Worm (Caenorhabditis elegans) whole organism, early embryonic: ENCODE results near the gene vit-4.

Experiments
- B0310.2 ChIP-seq: sonication (generic microtip); optimal IDR thresholded peaks from 2 replicates; lab custom pipeline; 2016; ENCODE audit warnings: mild to moderate bottlenecking, missing genetic modification characterization, missing compliant biosample characterization
- F13C5.2 ChIP-seq: sonication (generic microtip); optimal IDR thresholded peaks from 2 replicates; lab custom pipeline; 2017; ENCODE audit warnings: mild to moderate bottlenecking, missing genetic modification characterization, inconsistent platforms, missing compliant biosample characterization
- ama-1 ChIP-seq: fragments of 150-350 bp; optimal IDR thresholded peaks from 2 replicates; lab custom pipeline; 2014
- ceh-13 ChIP-seq: fragments of 200-800 bp; sonication (Bioruptor generic); optimal IDR thresholded peaks from 2 replicates; lab custom pipeline; 2018; ENCODE audit warnings: mild to moderate bottlenecking, missing genetic modification characterization, missing compliant biosample characterization
- ceh-36 ChIP-seq: sonication (generic microtip); optimal IDR thresholded peaks from 2 replicates; lab custom pipeline; 2016; ENCODE audit warnings: missing genetic modification characterization, inconsistent platforms, missing compliant biosample characterization
- ets-7 ChIP-seq: sonication (generic microtip); optimal IDR thresholded peaks from 2 replicates; lab custom pipeline; 2016; ENCODE audit warnings: missing genotype, missing genetic modification characterization, missing compliant biosample characterization
- flt-1 ChIP-seq: fragments of 200-800 bp; sonication (Bioruptor generic); IDR thresholded peaks from 2 replicates; pipeline ENCODE4 v1.3.6; 2022; ENCODE audit warnings: missing genetic modification characterization, missing compliant biosample characterization
- hmbx-1 ChIP-seq: sonication (generic microtip); optimal IDR thresholded peaks from 2 replicates; lab custom pipeline; 2016; ENCODE audit warnings: mild to moderate bottlenecking, missing genetic modification characterization, missing compliant biosample characterization
- hmg-4 ChIP-seq: fragments of 200-800 bp; sonication (Bioruptor generic); optimal IDR thresholded peaks from 2 replicates; lab custom pipeline; 2018; ENCODE audit warnings: mild to moderate bottlenecking, missing genetic modification characterization, missing compliant biosample characterization
- hnd-1 ChIP-seq: sonication (generic microtip); optimal IDR thresholded peaks from 2 replicates; lab custom pipeline; 2016; ENCODE audit warnings: missing genetic modification characterization, missing compliant biosample characterization
- pes-1 ChIP-seq: fragments of 200-800 bp; sonication (Bioruptor generic); IDR thresholded peaks from 2 replicates; pipeline ENCODE4 v1.3.6; 2022; ENCODE audit warnings: missing genetic modification reagents, missing genetic modification characterization, missing compliant biosample characterization
- scrt-1 ChIP-seq: fragments of 200-800 bp; sonication (Bioruptor generic); IDR thresholded peaks from 2 replicates; pipeline ENCODE4 v1.3.6; 2022; ENCODE audit warnings: missing genetic modification characterization, missing compliant biosample characterization
- sea-1 ChIP-seq: fragments of 200-800 bp; sonication (Bioruptor generic); conservative IDR thresholded peaks from 2 replicates; pipeline ENCODE4 v1.3.6; 2022; ENCODE audit warnings: missing genetic modification characterization, missing compliant biosample characterization
- tbx-11 ChIP-seq: fragments of 200-800 bp; sonication (Bioruptor generic); IDR thresholded peaks from 2 replicates; pipeline ENCODE4 v1.3.6; 2022; ENCODE audit warnings: missing genetic modification characterization, missing compliant biosample characterization
- tra-4 ChIP-seq: sonication (generic microtip); optimal IDR thresholded peaks from 2 replicates; lab custom pipeline; 2017; ENCODE audit warnings: missing genetic modification characterization, missing compliant biosample characterization

Gene vit-4

DNA sequence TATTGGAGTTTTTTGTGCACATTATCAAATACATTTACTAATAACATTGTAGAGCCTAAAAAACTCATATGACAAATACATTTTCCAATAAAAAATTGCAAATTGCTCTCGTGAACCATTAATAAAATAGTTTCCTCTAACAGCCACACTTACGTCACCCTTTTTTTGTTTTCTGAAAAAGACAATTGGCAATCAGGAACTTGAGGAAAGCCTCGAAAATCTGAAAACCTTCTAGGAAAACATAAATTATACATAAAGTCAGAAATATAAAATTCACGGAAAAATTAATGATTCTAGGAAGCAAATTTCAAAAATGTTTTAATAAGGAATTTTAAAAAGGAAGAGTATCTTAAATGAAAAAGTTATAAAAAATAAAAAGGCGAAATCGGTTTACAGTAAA, 46.6 kb downstream of the vit-4 start:
- no peak for TF ChIP-seq hnd-1 (tag; lab: Kevin White, UChicago)
- no peak for TF ChIP-seq tra-4 (tag; lab: Kevin White, UChicago)
- TF ChIP-seq ceh-36 (tag; lab: Kevin White, UChicago): no peak
- TF ChIP-seq hmbx-1 (tag; lab: Kevin White, UChicago): no peak
- no peak for TF ChIP-seq flt-1 (GFP tag; lab: Robert Waterston, UW)
- no peak for TF ChIP-seq ama-1
- no peak for TF ChIP-seq ceh-13
- no peak for TF ChIP-seq scrt-1
- TF ChIP-seq B0310.2 (tag; lab: Kevin White, UChicago): no peak
- no peak for TF ChIP-seq pes-1
- no peak for TF ChIP-seq sea-1 (GFP tag; lab: Robert Waterston, UW)
- TF ChIP-seq hmg-4 (GFP tag; lab: Kevin White, UChicago): no peak
- no peak for TF ChIP-seq ets-7
- no peak for TF ChIP-seq F13C5.2

- TF ChIP-seq scrt-1 (no peak), B0310.2 (tag; lab: Kevin White, UChicago) (no peak), pes-1 (no peak), hmbx-1 (tag; lab: Kevin White, UChicago) (no peak), tbx-11 (GFP tag; lab: Robert Waterston, UW) (no peak), ama-1 (no peak), ceh-36 (tag; lab: Kevin White, UChicago) (no peak), hnd-1 (tag; lab: Kevin White, UChicago) (no peak), hmg-4 (GFP tag; lab: Kevin White, UChicago) (no peak), F13C5.2 (no peak), tra-4 (tag; lab: Kevin White, UChicago) (no peak), ceh-13 (no peak)
These were observed 50.0 kb downstream of the vit-4 start for ce11 chrX:3513715-3514114.

- TF ChIP-seq B0310.2 (tag; lab: Kevin White, UChicago) (no peak), pes-1 (no peak), ets-7 (no peak), ceh-36 (tag; lab: Kevin White, UChicago) (no peak), tbx-11 (GFP tag; lab: Robert Waterston, UW) (no peak)
These were observed 54.9 kb downstream of the vit-4 start, which contains the start of gene sox-4 for ce11 chrX:3508906-3509305. Gene sox-4 (minus strand): TSS chrX:3509006.
